Fruit fly (Drosophila melanogaster): ENCODE data around the gene CG14441.

CG14441 gene

dm6 chrX:6662876-6663551, 36.3 kb upstream of the CG14441 start (continued):
- TF ChIP-seq CG8281 (tag; optimal IDR thresholded peaks at IDR 0.05): no peak
- peak; percentile 8 for TF ChIP-seq NK7.1 (GFP tag; optimal IDR thresholded peaks at IDR 0.05)
- no peak for TF ChIP-seq CG14860 (GFP tag; IDR thresholded peaks at IDR 0.05; ENCODE audit: partially characterized antibody)
- TF ChIP-seq CG12659 (GFP tag; optimal IDR thresholded peaks at IDR 0.05): peak; percentile 52
- TF ChIP-seq CG17328 (GFP tag; IDR thresholded peaks at IDR 0.05): peak; percentile 35; the same call in 1 of the 2 replicates
- TF ChIP-seq scrt (GFP tag; optimal IDR thresholded peaks at IDR 0.05): no peak
- peak in 1 of 2 experiments; percentile 44 for TF ChIP-seq Hr51 (GFP tag; optimal IDR thresholded peaks at IDR 0.05)
- TF ChIP-seq Bgb (GFP tag; IDR thresholded peaks at IDR 0.05; ENCODE audit: partially characterized antibody): no peak
- no peak for TF ChIP-seq Six4 (GFP tag; optimal IDR thresholded peaks at IDR 0.05)
- no peak for TF ChIP-seq yki (optimal IDR thresholded peaks at IDR 0.05)
- TF ChIP-seq salm (tag; optimal IDR thresholded peaks at IDR 0.05): no peak
- TF ChIP-seq CrebB (tag; optimal IDR thresholded peaks at IDR 0.05): no peak
- no peak for TF ChIP-seq Adf1 (GFP tag; IDR thresholded peaks at IDR 0.05)
- peak; percentile 22 for TF ChIP-seq CG10654 (GFP tag; optimal IDR thresholded peaks at IDR 0.05)
- no peak for TF ChIP-seq CG11723 (GFP tag; optimal IDR thresholded peaks at IDR 0.05)
- TF ChIP-seq Sin3A (optimal IDR thresholded peaks at IDR 0.05): no peak
- TF ChIP-seq CG30020 (tag; optimal IDR thresholded peaks at IDR 0.05): no peak
- TF ChIP-seq CG18011 (GFP tag; optimal IDR thresholded peaks at IDR 0.05): no peak
- peak; percentile 51; the same call in 1 of the 2 replicates for TF ChIP-seq HLH3B (GFP tag; IDR thresholded peaks at IDR 0.05)
- no peak for TF ChIP-seq insv (GFP tag; optimal IDR thresholded peaks at IDR 0.05)
- TF ChIP-seq slou (GFP tag; optimal IDR thresholded peaks at IDR 0.05): no peak
- TF ChIP-seq CG42726 (GFP tag; IDR thresholded peaks at IDR 0.05; ENCODE audit: partially characterized antibody): no peak
- TF ChIP-seq pum (GFP tag; optimal IDR thresholded peaks at IDR 0.05): peak; percentile 1
- TF ChIP-seq CG12219 (GFP tag; optimal IDR thresholded peaks at IDR 0.05): peak; percentile 46
- no peak for TF ChIP-seq CG9727 (GFP tag; optimal IDR thresholded peaks at IDR 0.05)
- 0 out of 2 replicates have a peak, but pooled peaks have one; percentile 27 for TF ChIP-seq CG7372 (GFP tag; IDR thresholded peaks at IDR 0.05)
- no peak; the same call in 1 of the 2 replicates for TF ChIP-seq Rx (GFP tag; IDR thresholded peaks at IDR 0.05)
- no peak for TF ChIP-seq ato (GFP tag; IDR thresholded peaks at IDR 0.05; ENCODE audit: partially characterized antibody)
- TF ChIP-seq pzg (GFP tag; optimal IDR thresholded peaks at IDR 0.05): no peak
- no peak for TF ChIP-seq mld (GFP tag; IDR thresholded peaks at IDR 0.05; ENCODE audit: partially characterized antibody)
- TF ChIP-seq CG5180 (GFP tag; optimal IDR thresholded peaks at IDR 0.05): no peak
- TF ChIP-seq CG11398 (GFP tag; optimal IDR thresholded peaks at IDR 0.05): peak; percentile 16
- peak; percentile 38; the same call in 1 of the 2 replicates for TF ChIP-seq ranshi (GFP tag; IDR thresholded peaks at IDR 0.05)
- no peak for TF ChIP-seq emc (GFP tag; optimal IDR thresholded peaks at IDR 0.05)
- TF ChIP-seq unpg (GFP tag; optimal IDR thresholded peaks at IDR 0.05): peak; percentile 20
- TF ChIP-seq Hmr (GFP tag; optimal IDR thresholded peaks at IDR 0.05): no peak
- no peak for TF ChIP-seq Hand (GFP tag; optimal IDR thresholded peaks at IDR 0.05)
- TF ChIP-seq CG2678 (tag; optimal IDR thresholded peaks at IDR 0.05): peak; percentile 63
- TF ChIP-seq grau (tag; optimal IDR thresholded peaks at IDR 0.05): peak; percentile 46
- no peak for TF ChIP-seq Jarid2 (GFP tag; optimal IDR thresholded peaks at IDR 0.05)
- TF ChIP-seq Max (GFP tag; optimal IDR thresholded peaks at IDR 0.05): no peak
- no peak for TF ChIP-seq D (optimal IDR thresholded peaks at IDR 0.05)
- TF ChIP-seq D (GFP tag; optimal IDR thresholded peaks at IDR 0.05): no peak
- no peak for TF ChIP-seq CG1832 (GFP tag; optimal IDR thresholded peaks at IDR 0.05)
- TF ChIP-seq gce (GFP tag; IDR thresholded peaks at IDR 0.05): peak; percentile 58; the same call in 2 of the 3 replicates
- TF ChIP-seq fd96Cb (tag; optimal IDR thresholded peaks at IDR 0.05): no peak
- no peak for TF ChIP-seq MTF-1 (GFP tag; optimal IDR thresholded peaks at IDR 0.05; ENCODE audit: borderline replicate concordance)
- no peak for TF ChIP-seq rib (GFP tag; IDR thresholded peaks at IDR 0.05)
- no peak for TF ChIP-seq Lim3 (GFP tag; IDR thresholded peaks at IDR 0.05)

Measured in whole organism, embryonic.